Fruit fly (Drosophila melanogaster): ENCODE results near the gene CG3808.

dm6 chr3L:19005396-19005795 lies 5.0 kb upstream of the CG3808 start:
- TF ChIP-seq Sox14 (GFP tag; optimal IDR thresholded peaks at IDR 0.05) (no peak), Sox15 (GFP tag; optimal IDR thresholded peaks at IDR 0.05) (no peak), OdsH (GFP tag; optimal IDR thresholded peaks at IDR 0.05) (no peak), fd59A (GFP tag; optimal IDR thresholded peaks at IDR 0.05) (no peak)
